Fruit fly (Drosophila melanogaster) whole organism, embryonic: ENCODE data around the gene CG33278.

ENCODE experiments used
- Abd-B ChIP-seq: fragments of 200-800 bp; sonication (Bioruptor generic); optimal IDR thresholded peaks from 2 replicates; lab custom pipeline; 2018; ENCODE audit warnings: missing biosample characterization, mild to moderate bottlenecking, missing genetic modification characterization, moderate library complexity
- Adf1 ChIP-seq: fragments of 200-800 bp; sonication (Bioruptor generic); IDR thresholded peaks from 2 replicates; pipeline ENCODE4 v1.3.6; 2022; ENCODE audit warnings: missing biosample characterization, missing genetic modification characterization
- Atf-2 ChIP-seq: fragments of 200-800 bp; sonication (Bioruptor generic); optimal IDR thresholded peaks from 2 replicates; lab custom pipeline; 2016; ENCODE audit warnings: missing biosample characterization, missing genetic modification characterization
- B-H2 ChIP-seq: fragments of 200-800 bp; sonication (Bioruptor generic); optimal IDR thresholded peaks from 2 replicates; lab custom pipeline; 2018; ENCODE audit warnings: missing biosample characterization, mild to moderate bottlenecking, missing genetic modification characterization
- CG1024 ChIP-seq: fragments of 200-800 bp; sonication (Bioruptor generic); IDR thresholded peaks from 2 replicates; pipeline ENCODE4 v1.3.6; 2022; ENCODE audit warnings: missing biosample characterization, missing genetic modification characterization
- CG10979 ChIP-seq: fragments of 200-800 bp; sonication (Bioruptor generic); optimal IDR thresholded peaks from 2 replicates; lab custom pipeline; 2018; ENCODE audit warnings: missing biosample characterization, mild to moderate bottlenecking, missing genetic modification characterization, moderate library complexity
- CG12071 ChIP-seq: fragments of 200-800 bp; sonication (Bioruptor generic); optimal IDR thresholded peaks from 3 replicates; lab custom pipeline; 2018; ENCODE audit warnings: missing biosample characterization, mild to moderate bottlenecking, missing genetic modification characterization
- CG12155 ChIP-seq: fragments of 200-800 bp; sonication (Bioruptor generic); optimal IDR thresholded peaks from 3 replicates; lab custom pipeline; 2016; ENCODE audit warnings: missing biosample characterization, missing genetic modification characterization
- CG14050 ChIP-seq: fragments of 200-800 bp; sonication (Bioruptor generic); IDR thresholded peaks from 3 replicates; pipeline ENCODE4 v1.3.6; 2022; ENCODE audit warnings: missing biosample characterization, missing genetic modification characterization
- CG14710 ChIP-seq: fragments of 200-800 bp; sonication (Bioruptor generic); optimal IDR thresholded peaks from 3 replicates; lab custom pipeline; 2019; ENCODE audit warnings: missing biosample characterization, mild to moderate bottlenecking, missing genetic modification characterization, moderate library complexity
- CG1603 ChIP-seq: fragments of 200-800 bp; sonication (Bioruptor generic); optimal IDR thresholded peaks from 2 replicates; lab custom pipeline; 2019; ENCODE audit warnings: missing biosample characterization, mild to moderate bottlenecking, missing genetic modification characterization, moderate library complexity
- CG16863 ChIP-seq: fragments of 200-800 bp; sonication (Bioruptor generic); optimal IDR thresholded peaks from 3 replicates; lab custom pipeline; 2016; ENCODE audit warnings: missing biosample characterization, missing genetic modification characterization
- CG2199 ChIP-seq: fragments of 200-800 bp; sonication (Bioruptor generic); IDR thresholded peaks from 3 replicates; pipeline ENCODE4 v1.3.6; 2022; ENCODE audit warnings: missing biosample characterization, missing genetic modification characterization
- CG2875 ChIP-seq: fragments of 200-800 bp; sonication (Bioruptor generic); optimal IDR thresholded peaks from 2 replicates; lab custom pipeline; 2017; ENCODE audit warnings: missing biosample characterization, mild to moderate bottlenecking, missing genetic modification characterization, missing genetic modification reagents
- CG33213 ChIP-seq: fragments of 200-800 bp; sonication (Bioruptor generic); optimal IDR thresholded peaks from 3 replicates; lab custom pipeline; 2016; ENCODE audit warnings: missing biosample characterization, missing genetic modification characterization
- CG3847 ChIP-seq: fragments of 200-800 bp; sonication (Bioruptor generic); IDR thresholded peaks from 2 replicates; pipeline ENCODE4 v1.3.6; 2022; ENCODE audit warnings: missing biosample characterization, missing genetic modification characterization
- CG6175 ChIP-seq: fragments of 200-800 bp; sonication (Bioruptor generic); IDR thresholded peaks from 3 replicates; pipeline ENCODE4 v1.3.6; 2022; ENCODE audit warnings: missing biosample characterization, missing genetic modification characterization
- CG6689 ChIP-seq: fragments of 200-800 bp; sonication (Bioruptor generic); IDR thresholded peaks from 2 replicates; pipeline ENCODE4 v1.3.6; 2022; ENCODE audit warnings: missing biosample characterization, missing genetic modification characterization
- CG8290 ChIP-seq, 3 experiments: fragments of 200-800 bp; sonication (Bioruptor generic); optimal IDR thresholded peaks; 2 replicates each; lab custom pipeline; 2016 to 2019; ENCODE audit warnings: missing biosample characterization in 3 of 3, missing genetic modification characterization in 3 of 3, mild to moderate bottlenecking in 2 of 3, moderate library complexity in 1 of 3
- CG8359 ChIP-seq: fragments of 200-800 bp; sonication (Bioruptor generic); optimal IDR thresholded peaks from 2 replicates; lab custom pipeline; 2017; ENCODE audit warnings: missing biosample characterization, mild to moderate bottlenecking, missing genetic modification characterization, borderline replicate concordance
- CG8478 ChIP-seq: fragments of >200 bp; optimal IDR thresholded peaks from 2 replicates; lab custom pipeline; 2018
- CG9797 ChIP-seq: fragments of 200-800 bp; sonication (Bioruptor generic); optimal IDR thresholded peaks from 3 replicates; lab custom pipeline; 2018; ENCODE audit warnings: missing biosample characterization, mild to moderate bottlenecking, missing genetic modification characterization
- CG9932 ChIP-seq: fragments of 200-800 bp; sonication (Bioruptor generic); IDR thresholded peaks from 2 replicates; pipeline ENCODE4 v1.3.6; 2022; ENCODE audit warnings: missing biosample characterization, missing genetic modification characterization
- Fer1 ChIP-seq: fragments of 200-800 bp; sonication (Bioruptor generic); optimal IDR thresholded peaks from 2 replicates; lab custom pipeline; 2017; ENCODE audit warnings: missing biosample characterization, mild to moderate bottlenecking, missing genetic modification characterization
- HLHmδ ChIP-seq: fragments of 200-800 bp; sonication (Bioruptor generic); optimal IDR thresholded peaks from 2 replicates; lab custom pipeline; 2018; ENCODE audit warnings: missing biosample characterization, mild to moderate bottlenecking, missing genetic modification characterization, moderate library complexity
- Mrtf ChIP-seq: fragments of 200-800 bp; sonication (Bioruptor generic); IDR thresholded peaks from 3 replicates; pipeline ENCODE4 v1.3.6; 2022; ENCODE audit warnings: missing biosample characterization, missing genetic modification characterization
- Nf-YB ChIP-seq: fragments of 200-800 bp; sonication (Bioruptor generic); optimal IDR thresholded peaks from 3 replicates; lab custom pipeline; 2019; ENCODE audit warnings: missing biosample characterization, mild to moderate bottlenecking, missing genetic modification characterization, moderate library complexity
- Nf-YC ChIP-seq: fragments of 200-800 bp; optimal IDR thresholded peaks from 3 replicates; lab custom pipeline; 2019; ENCODE audit warnings: missing biosample characterization, mild to moderate bottlenecking, missing genetic modification characterization, moderate library complexity
- Optix ChIP-seq: fragments of 200-800 bp; sonication (Bioruptor generic); IDR thresholded peaks from 3 replicates; pipeline ENCODE4 v1.3.6; 2022; ENCODE audit warnings: missing biosample characterization, missing genetic modification characterization
- Rfx ChIP-seq: fragments of 200-800 bp; sonication (Bioruptor generic); IDR thresholded peaks from 2 replicates; pipeline ENCODE4 v1.3.6; 2022; ENCODE audit warnings: missing biosample characterization, missing genetic modification characterization
- Sry-δ ChIP-seq: fragments of 200-800 bp; sonication (Bioruptor generic); optimal IDR thresholded peaks from 2 replicates; lab custom pipeline; 2016; ENCODE audit warnings: missing biosample characterization, missing genetic modification characterization
- TFAM ChIP-seq: fragments of 200-800 bp; sonication (Bioruptor generic); optimal IDR thresholded peaks from 2 replicates; lab custom pipeline; 2017; ENCODE audit warnings: missing biosample characterization, missing genetic modification characterization, inconsistent platforms
- ato ChIP-seq: fragments of 200-800 bp; sonication (Bioruptor generic); IDR thresholded peaks from 2 replicates; pipeline ENCODE4 v1.3.6; 2022; ENCODE audit warnings: missing biosample characterization, missing genetic modification characterization; ENCODE audit not compliant: partially characterized antibody
- bcd ChIP-seq: fragments of 200-800 bp; sonication (Bioruptor generic); optimal IDR thresholded peaks from 2 replicates; lab custom pipeline; 2017; ENCODE audit warnings: missing biosample characterization, mild to moderate bottlenecking, missing genetic modification characterization
- btn ChIP-seq: fragments of 200-800 bp; sonication (Bioruptor generic); optimal IDR thresholded peaks from 2 replicates; lab custom pipeline; 2016; ENCODE audit warnings: missing biosample characterization, missing genetic modification characterization
- chinmo ChIP-seq: fragments of 200-800 bp; sonication (Bioruptor generic); IDR thresholded peaks from 4 replicates; pipeline ENCODE4 v1.3.6; 2022; ENCODE audit warnings: missing biosample characterization, missing genetic modification characterization; ENCODE audit not compliant: partially characterized antibody
- dysf ChIP-seq: fragments of 200-800 bp; sonication (Bioruptor generic); IDR thresholded peaks from 3 replicates; pipeline ENCODE4 v1.3.6; 2022; ENCODE audit warnings: missing biosample characterization, missing genetic modification characterization
- gcm2 ChIP-seq: fragments of 200-800 bp; sonication (Bioruptor generic); optimal IDR thresholded peaks from 2 replicates; lab custom pipeline; 2016; ENCODE audit warnings: missing biosample characterization, missing genetic modification characterization
- lab ChIP-seq: fragments of 200-800 bp; sonication (Bioruptor generic); optimal IDR thresholded peaks from 3 replicates; lab custom pipeline; 2017; ENCODE audit warnings: missing biosample characterization, missing genetic modification characterization, mild to moderate bottlenecking, moderate library complexity, missing genetic modification reagents
- nerfin-2 ChIP-seq: fragments of 200-800 bp; sonication (Bioruptor generic); IDR thresholded peaks from 2 replicates; pipeline ENCODE4 v1.3.6; 2022; ENCODE audit warnings: missing biosample characterization, missing genetic modification characterization; ENCODE audit not compliant: partially characterized antibody
- p53 ChIP-seq: fragments of 200-800 bp; sonication (Bioruptor generic); optimal IDR thresholded peaks from 2 replicates; lab custom pipeline; 2016; ENCODE audit warnings: missing biosample characterization, missing genetic modification characterization
- pnt ChIP-seq: fragments of 200-800 bp; sonication (Bioruptor generic); optimal IDR thresholded peaks from 3 replicates; lab custom pipeline; 2016; ENCODE audit warnings: missing biosample characterization, missing genetic modification characterization
- pum ChIP-seq: fragments of 200-800 bp; sonication (Bioruptor generic); optimal IDR thresholded peaks from 2 replicates; lab custom pipeline; 2016; ENCODE audit warnings: missing biosample characterization, missing genetic modification characterization
- ranshi ChIP-seq: fragments of 200-800 bp; sonication (Bioruptor generic); IDR thresholded peaks from 2 replicates; pipeline ENCODE4 v1.3.6; 2022; ENCODE audit warnings: missing biosample characterization, missing genetic modification characterization
- ro ChIP-seq: fragments of 200-800 bp; sonication (Bioruptor generic); IDR thresholded peaks from 2 replicates; pipeline ENCODE4 v1.3.6; 2022; ENCODE audit warnings: missing biosample characterization, missing genetic modification characterization
- scrt ChIP-seq: fragments of 200-800 bp; sonication (Bioruptor generic); optimal IDR thresholded peaks from 2 replicates; lab custom pipeline; 2018; ENCODE audit warnings: missing biosample characterization, mild to moderate bottlenecking, missing genetic modification characterization, moderate library complexity
- seq ChIP-seq: fragments of 200-800 bp; sonication (Bioruptor generic); IDR thresholded peaks from 2 replicates; pipeline ENCODE4 v1.3.6; 2022; ENCODE audit warnings: missing biosample characterization, missing genetic modification characterization
- sqz ChIP-seq: fragments of 200-800 bp; sonication (Bioruptor generic); optimal IDR thresholded peaks from 3 replicates; lab custom pipeline; 2018; ENCODE audit warnings: missing biosample characterization, mild to moderate bottlenecking, missing genetic modification characterization
- tio ChIP-seq: fragments of 200-800 bp; sonication (Bioruptor generic); optimal IDR thresholded peaks from 2 replicates; lab custom pipeline; 2017; ENCODE audit warnings: missing biosample characterization, missing genetic modification characterization, inconsistent platforms
- toy ChIP-seq: fragments of 200-800 bp; sonication (Bioruptor generic); IDR thresholded peaks from 2 replicates; pipeline ENCODE4 v1.3.6; 2022; ENCODE audit warnings: missing biosample characterization, missing genetic modification characterization
- wdn ChIP-seq: fragments of 200-800 bp; sonication (Bioruptor generic); IDR thresholded peaks from 2 replicates; pipeline ENCODE4 v1.3.6; 2022; ENCODE audit warnings: missing biosample characterization, missing genetic modification characterization
- zen2 ChIP-seq: fragments of 200-800 bp; sonication (Bioruptor generic); IDR thresholded peaks from 3 replicates; pipeline ENCODE4 v1.3.6; 2022; ENCODE audit warnings: missing biosample characterization, missing genetic modification characterization; ENCODE audit not compliant: partially characterized antibody

CG33278 gene

DNA sequence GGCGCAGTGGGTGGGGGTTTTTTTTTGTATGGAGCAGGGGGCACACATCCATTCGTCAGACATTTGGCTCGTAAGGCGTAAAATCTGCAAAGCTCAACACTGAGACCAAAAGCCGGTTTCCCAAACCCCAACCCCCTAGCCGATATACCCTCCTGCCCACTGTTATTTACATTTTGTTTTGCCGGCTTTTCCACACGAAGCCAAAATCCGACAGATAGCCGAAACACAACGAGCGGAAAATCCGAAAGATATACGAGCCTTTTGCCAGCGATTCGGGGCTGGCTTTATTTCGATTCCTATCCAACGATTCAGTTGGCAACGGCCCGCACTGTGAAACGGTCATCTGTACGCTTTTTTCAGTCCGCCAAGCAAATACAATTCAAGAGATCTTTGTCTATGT lies 27.1 kb upstream of the CG33278 start, which contains the start of gene CG42458:
TSS of gene CG42458 (plus strand) at position 311 of the 400 bp plus-strand sequence.
- TF ChIP-seq CG10979 (tag; lab: Kevin White, UChicago) (no peak), ranshi (GFP tag; lab: Robert Waterston, UW) (no peak), CG8478 (lab: Kevin White, UChicago) (no peak), CG8290 (GFP tag; optimal IDR thresholded peaks at IDR 0.05; lab: Kevin White, UChicago) (no peak), CG8290 (tag; optimal IDR thresholded peaks at IDR 0.05; lab: Kevin White, UChicago) (peak in 1 of 2 experiments; percentile 29), pnt (GFP tag; lab: Kevin White, UChicago) (no peak), CG14710 (tag; lab: Kevin White, UChicago) (no peak), Atf-2 (GFP tag; lab: Kevin White, UChicago) (no peak), tio (no peak), nerfin-2 (GFP tag; lab: Robert Waterston, UW) (no peak), zen2 (GFP tag; lab: Robert Waterston, UW) (no peak), Sry-δ (GFP tag; lab: Kevin White, UChicago) (no peak), toy (GFP tag; lab: Robert Waterston, UW) (no peak), CG8359 (no peak), CG12071 (peak; percentile 1), Nf-YB (GFP tag; lab: Kevin White, UChicago) (peak; percentile 54), dysf (no peak), CG6689 (GFP tag; lab: Robert Waterston, UW) (no peak), CG14050 (GFP tag; lab: Robert Waterston, UW) (no peak), CG12155 (GFP tag; lab: Kevin White, UChicago) (no peak), CG9797 (no peak), btn (GFP tag; lab: Kevin White, UChicago) (no peak), Fer1 (GFP tag; lab: Kevin White, UChicago) (peak; percentile 27), CG1024 (no peak), CG9932 (GFP tag; lab: Robert Waterston, UW) (no peak), pum (GFP tag; lab: Kevin White, UChicago) (no peak), Nf-YC (tag; lab: Kevin White, UChicago) (peak; percentile 85), CG2875 (no peak), Rfx (peak; percentile 46), CG16863 (GFP tag; lab: Kevin White, UChicago) (no peak), CG1603 (tag; lab: Kevin White, UChicago) (no peak), CG33213 (no peak), wdn (GFP tag; lab: Robert Waterston, UW) (no peak), p53 (GFP tag; lab: Kevin White, UChicago) (no peak), CG6175 (GFP tag; lab: Robert Waterston, UW) (no peak), Optix (GFP tag; lab: Robert Waterston, UW) (no peak), TFAM (GFP tag; lab: Kevin White, UChicago) (no peak), ato (no peak), bcd (GFP tag; lab: Kevin White, UChicago) (no peak), chinmo (0 out of 4 replicates have a peak, but pooled peaks have one; percentile 33), CG2199 (no peak), B-H2 (peak; percentile 39), Adf1 (GFP tag; lab: Robert Waterston, UW) (peak; percentile 38; the same call in 1 of the 2 replicates), seq (peak; percentile 7; the same call in 1 of the 2 replicates), Mrtf (no peak), HLHmδ (GFP tag; lab: Kevin White, UChicago) (no peak), CG3847 (no peak), sqz (GFP tag; lab: Kevin White, UChicago) (peak; percentile 54), ro (GFP tag; lab: Robert Waterston, UW) (no peak), scrt (GFP tag; lab: Kevin White, UChicago) (peak; percentile 6), gcm2 (GFP tag; lab: Kevin White, UChicago) (no peak), lab (GFP tag; lab: Kevin White, UChicago) (peak; percentile 13), Abd-B (GFP tag; lab: Kevin White, UChicago) (no peak)
